Worm (Caenorhabditis elegans) whole organism, L3 larva: Measurements from ENCODE around the gene bir-1.

Experiments used
- R02D3.7 ChIP-seq: fragments of 150-350 bp; optimal IDR thresholded peaks from 2 replicates; lab custom pipeline; 2014; ENCODE audit warnings: missing biosample characterization, missing genetic modification characterization
- ZK546.5 ChIP-seq: sonication (generic microtip); optimal IDR thresholded peaks from 2 replicates; lab custom pipeline; 2017; ENCODE audit warnings: missing biosample characterization, missing genetic modification characterization
- aly-2 ChIP-seq: fragments of 150-350 bp; optimal IDR thresholded peaks from 2 replicates; lab custom pipeline; 2014; ENCODE audit warnings: missing biosample characterization, missing genetic modification characterization
- ama-1 ChIP-seq: fragments of 150-350 bp; optimal IDR thresholded peaks from 2 replicates; lab custom pipeline; 2018
- ceh-16 ChIP-seq: sonication (generic microtip); optimal IDR thresholded peaks from 2 replicates; lab custom pipeline; 2017; ENCODE audit warnings: missing biosample characterization, missing genetic modification characterization
- ceh-28 ChIP-seq: fragments of 150-350 bp; optimal IDR thresholded peaks from 2 replicates; lab custom pipeline; 2014; ENCODE audit warnings: missing biosample characterization, missing genetic modification reagents, missing genetic modification characterization
- ceh-82 ChIP-seq: fragments of 150-350 bp; optimal IDR thresholded peaks from 2 replicates; lab custom pipeline; 2014; ENCODE audit warnings: missing biosample characterization, missing genetic modification characterization
- ceh-9 ChIP-seq: sonication (generic microtip); optimal IDR thresholded peaks from 2 replicates; lab custom pipeline; 2018; ENCODE audit warnings: missing biosample characterization, missing genetic modification characterization
- daf-12 ChIP-seq: fragments of 150-350 bp; optimal IDR thresholded peaks from 2 replicates; lab custom pipeline; 2014; ENCODE audit warnings: missing biosample characterization, missing genetic modification reagents, missing genetic modification characterization
- egl-27 ChIP-seq: sonication (generic microtip); optimal IDR thresholded peaks from 4 replicates; lab custom pipeline; 2017; ENCODE audit warnings: missing biosample characterization, missing genetic modification reagents, missing genetic modification characterization
- egl-5 ChIP-seq: fragments of 150-350 bp; optimal IDR thresholded peaks from 2 replicates; lab custom pipeline; 2017; ENCODE audit warnings: missing biosample characterization, missing genetic modification reagents, missing genetic modification characterization, inconsistent platforms
- elt-1 ChIP-seq: fragments of 150-350 bp; optimal IDR thresholded peaks from 2 replicates; lab custom pipeline; 2014; ENCODE audit warnings: missing biosample characterization, missing genetic modification characterization
- elt-2 ChIP-seq: sonication (generic microtip); optimal IDR thresholded peaks from 2 replicates; lab custom pipeline; 2016; ENCODE audit warnings: missing genetic modification reagents, mild to moderate bottlenecking, missing genetic modification characterization, missing compliant biosample characterization
- elt-3 ChIP-seq, 3 experiments: fragments of 150-350 bp in 1 of 3; sonication (generic microtip) in 2 of 3; optimal IDR thresholded peaks; 2 replicates in 2 of 3; 4 replicates in 1 of 3; lab custom pipeline; 2014 to 2017; ENCODE audit warnings: missing biosample characterization in 3 of 3, missing genetic modification characterization in 3 of 3
- eor-1 ChIP-seq, 2 experiments: fragments of 150-350 bp; optimal IDR thresholded peaks; 2 replicates each; lab custom pipeline; 2014 to 2018; ENCODE audit warnings: missing biosample characterization in 2 of 2, missing genetic modification characterization in 2 of 2
- fkh-10 ChIP-seq: sonication (generic microtip); optimal IDR thresholded peaks from 2 replicates; lab custom pipeline; 2017; ENCODE audit warnings: missing biosample characterization, missing genetic modification reagents, missing genetic modification characterization
- fkh-2 ChIP-seq: fragments of 150-350 bp; optimal IDR thresholded peaks from 2 replicates; lab custom pipeline; 2014; ENCODE audit warnings: missing biosample characterization, missing genetic modification reagents, missing genetic modification characterization
- fos-1 ChIP-seq: fragments of 150-350 bp; optimal IDR thresholded peaks from 2 replicates; lab custom pipeline; 2014; ENCODE audit warnings: missing biosample characterization, missing genetic modification characterization
- hmg-11 ChIP-seq: sonication (generic microtip); optimal IDR thresholded peaks from 2 replicates; lab custom pipeline; 2016; ENCODE audit warnings: missing genetic modification characterization, missing compliant biosample characterization
- jun-1 ChIP-seq: fragments of 150-350 bp; optimal IDR thresholded peaks from 2 replicates; lab custom pipeline; 2014; ENCODE audit warnings: missing biosample characterization, missing genetic modification reagents, missing genetic modification characterization
- lin-15B ChIP-seq: fragments of 150-350 bp; optimal IDR thresholded peaks from 2 replicates; lab custom pipeline; 2014; ENCODE audit warnings: missing biosample characterization, missing genetic modification characterization
- lin-39 ChIP-seq: fragments of 150-350 bp; optimal IDR thresholded peaks from 2 replicates; lab custom pipeline; 2018; ENCODE audit warnings: missing biosample characterization, missing genetic modification reagents, missing genetic modification characterization
- lsy-12 ChIP-seq: sonication (generic microtip); optimal IDR thresholded peaks from 2 replicates; lab custom pipeline; 2016; ENCODE audit warnings: mild to moderate bottlenecking, missing genetic modification characterization, missing compliant biosample characterization
- mdl-1 ChIP-seq: fragments of 150-350 bp; optimal IDR thresholded peaks from 2 replicates; lab custom pipeline; 2014; ENCODE audit warnings: missing biosample characterization, missing genetic modification characterization
- mml-1 ChIP-seq: fragments of 150-350 bp; sonication (generic microtip); optimal IDR thresholded peaks from 3 replicates; lab custom pipeline; 2014; ENCODE audit warnings: missing biosample characterization, missing genetic modification characterization
- nfya-1 ChIP-seq: sonication (generic microtip); optimal IDR thresholded peaks from 2 replicates; lab custom pipeline; 2017; ENCODE audit warnings: missing genetic modification characterization, mild to moderate bottlenecking, missing compliant biosample characterization, antibody characterized with exemption, moderate library complexity; ENCODE audit not compliant: insufficient read depth
- nhr-11 ChIP-seq: fragments of 150-350 bp; optimal IDR thresholded peaks from 2 replicates; lab custom pipeline; 2014; ENCODE audit warnings: missing biosample characterization, missing genetic modification characterization
- nhr-12 ChIP-seq: fragments of 150-350 bp; optimal IDR thresholded peaks from 2 replicates; lab custom pipeline; 2014; ENCODE audit warnings: missing biosample characterization, missing genetic modification characterization
- nhr-23 ChIP-seq: fragments of 150-350 bp; optimal IDR thresholded peaks from 2 replicates; lab custom pipeline; 2014; ENCODE audit warnings: missing biosample characterization, missing genetic modification reagents, missing genetic modification characterization
- nhr-237 ChIP-seq: fragments of 150-350 bp; optimal IDR thresholded peaks from 2 replicates; lab custom pipeline; 2014; ENCODE audit warnings: missing biosample characterization, missing genetic modification characterization
- nhr-25 ChIP-seq: sonication (generic microtip); optimal IDR thresholded peaks from 2 replicates; lab custom pipeline; 2017; ENCODE audit warnings: missing biosample characterization, missing genetic modification characterization
- nhr-28 ChIP-seq: fragments of 150-350 bp; optimal IDR thresholded peaks from 2 replicates; lab custom pipeline; 2014; ENCODE audit warnings: missing biosample characterization, missing genetic modification characterization
- nhr-43 ChIP-seq: sonication (generic microtip); optimal IDR thresholded peaks from 2 replicates; lab custom pipeline; 2016; ENCODE audit warnings: mild to moderate bottlenecking, missing genetic modification characterization, missing compliant biosample characterization; ENCODE audit not compliant: poor library complexity, severe bottlenecking
- nhr-67 ChIP-seq: fragments of 150-350 bp; optimal IDR thresholded peaks from 2 replicates; lab custom pipeline; 2014; ENCODE audit warnings: missing biosample characterization, missing genetic modification characterization
- nhr-76 ChIP-seq: fragments of 150-350 bp; sonication (generic microtip); optimal IDR thresholded peaks from 5 replicates; lab custom pipeline; 2014; ENCODE audit warnings: missing biosample characterization, missing genetic modification characterization
- nhr-77 ChIP-seq: fragments of 150-350 bp; optimal IDR thresholded peaks from 2 replicates; lab custom pipeline; 2014; ENCODE audit warnings: missing biosample characterization, missing genetic modification characterization
- pha-4 ChIP-seq: fragments of 150-350 bp; optimal IDR thresholded peaks from 2 replicates; lab custom pipeline; 2014; ENCODE audit warnings: missing biosample characterization, missing genetic modification reagents, missing genetic modification characterization
- pqm-1 ChIP-seq: fragments of 150-350 bp; optimal IDR thresholded peaks from 2 replicates; lab custom pipeline; 2017; ENCODE audit warnings: missing biosample characterization, missing genetic modification characterization, inconsistent platforms
- sea-2 ChIP-seq: fragments of 150-350 bp; sonication (generic microtip); optimal IDR thresholded peaks from 4 replicates; lab custom pipeline; 2014; ENCODE audit warnings: missing biosample characterization, missing genetic modification reagents, missing genetic modification characterization
- skn-1 ChIP-seq: fragments of 150-350 bp; optimal IDR thresholded peaks from 2 replicates; lab custom pipeline; 2014; ENCODE audit warnings: missing biosample characterization, missing genetic modification characterization
- snpc-4 ChIP-seq: fragments of 150-350 bp; optimal IDR thresholded peaks from 2 replicates; lab custom pipeline; 2014; ENCODE audit warnings: missing biosample characterization, missing genetic modification characterization
- tbx-2 ChIP-seq: sonication (generic microtip); optimal IDR thresholded peaks from 2 replicates; lab custom pipeline; 2016; ENCODE audit warnings: mild to moderate bottlenecking, missing genetic modification characterization, missing compliant biosample characterization
- unc-39 ChIP-seq: sonication (generic microtip); optimal IDR thresholded peaks from 4 replicates; lab custom pipeline; 2017; ENCODE audit warnings: missing biosample characterization, missing genetic modification characterization
- unc-62 ChIP-seq: fragments of 150-350 bp; sonication (generic microtip); optimal IDR thresholded peaks from 4 replicates; lab custom pipeline; 2014; ENCODE audit warnings: missing biosample characterization, missing genetic modification reagents, missing genetic modification characterization
- zag-1 ChIP-seq: fragments of 150-350 bp; optimal IDR thresholded peaks from 2 replicates; lab custom pipeline; 2014; ENCODE audit warnings: missing biosample characterization, missing genetic modification characterization
- ztf-11 ChIP-seq: fragments of 150-350 bp; optimal IDR thresholded peaks from 2 replicates; lab custom pipeline; 2014; ENCODE audit warnings: missing biosample characterization, missing genetic modification characterization
- ztf-4 ChIP-seq: fragments of 150-350 bp; optimal IDR thresholded peaks from 2 replicates; lab custom pipeline; 2014; ENCODE audit warnings: missing biosample characterization, missing genetic modification characterization

Gene bir-1

DNA sequence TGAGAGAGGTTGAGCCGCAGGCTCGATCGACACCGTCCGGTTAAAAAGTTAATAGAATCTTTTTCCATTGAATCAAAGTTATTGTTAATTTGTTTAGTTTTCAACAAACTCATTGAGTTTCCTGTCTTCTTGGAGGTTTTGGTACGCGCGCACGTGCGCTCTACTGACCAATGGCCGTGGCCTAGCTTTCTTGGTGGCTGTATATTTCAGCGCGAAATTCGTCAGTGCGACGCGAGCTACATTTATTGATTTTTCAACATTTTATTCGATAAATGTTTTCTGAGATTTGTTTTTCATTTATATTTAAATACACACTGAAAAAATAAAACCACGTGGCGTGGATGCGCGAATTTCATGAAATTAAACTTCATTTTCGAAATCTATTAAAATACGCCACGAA lies at the start of gene bir-1:
Gene bir-1, plus strand, starts transcription at position 312 of the 400 bp plus-strand sequence.
- TF ChIP-seq daf-12 (tag; lab: Kevin White, UChicago) (no peak), lin-39 (tag; lab: Kevin White, UChicago) (peak; percentile 87), mml-1 (tag; lab: Kevin White, UChicago) (no peak), mdl-1 (tag; lab: Kevin White, UChicago) (peak; percentile 57), lsy-12 (no peak), egl-27 (tag; lab: Kevin White, UChicago) (no peak), zag-1 (tag; lab: Kevin White, UChicago) (no peak), nhr-12 (tag; lab: Kevin White, UChicago) (no peak), nhr-67 (tag; lab: Kevin White, UChicago) (no peak), eor-1 (tag; optimal IDR thresholded peaks at IDR 0.05; lab: Kevin White, UChicago) (no peak), nhr-11 (tag; lab: Kevin White, UChicago) (no peak), unc-62 (GFP tag; lab: Kevin White, UChicago) (no peak), fkh-2 (tag; lab: Kevin White, UChicago) (no peak), elt-2 (tag; lab: Kevin White, UChicago) (peak; percentile 30), ZK546.5 (tag; lab: Kevin White, UChicago) (no peak), nhr-76 (no peak), nhr-43 (tag; lab: Kevin White, UChicago) (peak; percentile 70), ztf-11 (tag; lab: Kevin White, UChicago) (no peak), hmg-11 (tag; lab: Kevin White, UChicago) (peak; percentile 26), egl-5 (tag; lab: Kevin White, UChicago) (peak; percentile 50), jun-1 (tag; lab: Kevin White, UChicago) (no peak), nfya-1 (tag; lab: Kevin White, UChicago) (peak; percentile 81), ama-1 (lab: Kevin White, UChicago) (no peak), nhr-23 (peak; percentile 55), fkh-10 (no peak), nhr-25 (tag; lab: Kevin White, UChicago) (peak; percentile 59), nhr-77 (tag; lab: Kevin White, UChicago) (no peak), nhr-237 (tag; lab: Kevin White, UChicago) (no peak), ceh-9 (tag; lab: Kevin White, UChicago) (no peak), skn-1 (tag; lab: Kevin White, UChicago) (no peak), ztf-4 (tag; lab: Kevin White, UChicago) (no peak), snpc-4 (tag; lab: Kevin White, UChicago) (peak; percentile 87), ceh-28 (tag; lab: Kevin White, UChicago) (peak; percentile 75), sea-2 (GFP tag; lab: Kevin White, UChicago) (no peak), R02D3.7 (tag; lab: Kevin White, UChicago) (no peak), ceh-82 (no peak), nhr-28 (no peak), pqm-1 (tag; lab: Kevin White, UChicago) (peak; percentile 17), unc-39 (tag; lab: Kevin White, UChicago) (no peak), aly-2 (tag; lab: Kevin White, UChicago) (no peak), elt-3 (tag; optimal IDR thresholded peaks at IDR 0.05; lab: Kevin White, UChicago) (no peak), pha-4 (tag; lab: Kevin White, UChicago) (peak; percentile 78), elt-1 (tag; lab: Kevin White, UChicago) (no peak), fos-1 (tag; lab: Kevin White, UChicago) (no peak), tbx-2 (tag; lab: Kevin White, UChicago) (no peak), lin-15B (tag; lab: Kevin White, UChicago) (peak; percentile 87), ceh-16 (tag; lab: Kevin White, UChicago) (no peak)
- TF ChIP-seq, all 47 proteins: peak for 14
